Worm (Caenorhabditis elegans) whole organism, young adult: ENCODE results near the gene kbp-4.

Experiments
- B0019.2 ChIP-seq: fragments of 200-800 bp; sonication (Bioruptor generic); conservative IDR thresholded peaks from 2 replicates; pipeline ENCODE4 v1.3.6; 2022; ENCODE audit warnings: missing genetic modification reagents, missing genetic modification characterization, missing compliant biosample characterization
- D2030.7 ChIP-seq: fragments of 200-800 bp; sonication (Bioruptor generic); IDR thresholded peaks from 2 replicates; pipeline ENCODE4 v1.3.6; 2022; ENCODE audit warnings: missing genetic modification reagents, missing genetic modification characterization, missing compliant biosample characterization
- F22D6.2 ChIP-seq: sonication (generic microtip); optimal IDR thresholded peaks from 2 replicates; lab custom pipeline; 2016; ENCODE audit warnings: mild to moderate bottlenecking, missing genetic modification characterization, missing compliant biosample characterization
- F33H1.4 ChIP-seq: fragments of 200-800 bp; sonication (Bioruptor generic); IDR thresholded peaks from 2 replicates; pipeline ENCODE4 v1.3.6; 2022; ENCODE audit warnings: missing genetic modification reagents, missing genetic modification characterization, missing compliant biosample characterization
- F52B5.7 ChIP-seq: sonication (generic microtip); optimal IDR thresholded peaks from 2 replicates; lab custom pipeline; 2016; ENCODE audit warnings: mild to moderate bottlenecking, missing genetic modification characterization, missing compliant biosample characterization
- F57C9.4 ChIP-seq: sonication (generic microtip); optimal IDR thresholded peaks from 2 replicates; lab custom pipeline; 2017; ENCODE audit warnings: mild to moderate bottlenecking, missing genetic modification characterization, missing compliant biosample characterization
- K12H6.12 ChIP-seq: fragments of 200-800 bp; sonication (Bioruptor generic); optimal IDR thresholded peaks from 2 replicates; lab custom pipeline; 2018; ENCODE audit warnings: mild to moderate bottlenecking, missing genetic modification characterization, missing compliant biosample characterization
- T07F8.4 ChIP-seq: sonication (generic microtip); optimal IDR thresholded peaks from 2 replicates; lab custom pipeline; 2016; ENCODE audit warnings: mild to moderate bottlenecking, missing genetic modification characterization, moderate library complexity, missing compliant biosample characterization
- T26A5.8 ChIP-seq: sonication (generic microtip); optimal IDR thresholded peaks from 2 replicates; lab custom pipeline; 2016; ENCODE audit warnings: missing genetic modification characterization, missing compliant biosample characterization
- Y53F4B.3 ChIP-seq: fragments of 200-800 bp; sonication (Bioruptor generic); IDR thresholded peaks from 2 replicates; pipeline ENCODE4 v1.3.6; 2022; ENCODE audit warnings: missing genetic modification reagents, missing genetic modification characterization, missing compliant biosample characterization
- Y56A3A.18 ChIP-seq: fragments of 200-800 bp; sonication (Bioruptor generic); IDR thresholded peaks from 2 replicates; pipeline ENCODE4 v1.3.6; 2022; ENCODE audit warnings: missing genetic modification reagents, missing genetic modification characterization, missing compliant biosample characterization
- Y95B8A.8 ChIP-seq: fragments of 200-800 bp; sonication (Bioruptor generic); IDR thresholded peaks from 2 replicates; pipeline ENCODE4 v1.3.6; 2022; ENCODE audit warnings: missing genetic modification reagents, missing genetic modification characterization, missing compliant biosample characterization
- akir-1 ChIP-seq: fragments of 200-800 bp; sonication (Bioruptor generic); optimal IDR thresholded peaks from 2 replicates; lab custom pipeline; 2018; ENCODE audit warnings: mild to moderate bottlenecking, missing genetic modification characterization, moderate library complexity, missing compliant biosample characterization
- aptf-2 ChIP-seq: fragments of 200-800 bp; sonication (Bioruptor generic); conservative IDR thresholded peaks from 2 replicates; pipeline ENCODE4 v1.3.6; 2022; ENCODE audit warnings: missing genetic modification reagents, missing genetic modification characterization, missing compliant biosample characterization
- attf-6 ChIP-seq: fragments of 200-800 bp; sonication (Bioruptor generic); IDR thresholded peaks from 2 replicates; pipeline ENCODE4 v1.3.6; 2022; ENCODE audit warnings: missing genetic modification reagents, missing genetic modification characterization, missing compliant biosample characterization
- cebp-2 ChIP-seq: fragments of 200-800 bp; sonication (Bioruptor generic); IDR thresholded peaks from 2 replicates; pipeline ENCODE4 v1.3.6; 2022; ENCODE audit warnings: missing genetic modification characterization, missing compliant biosample characterization
- ceh-100 ChIP-seq: fragments of 200-800 bp; sonication (Bioruptor generic); IDR thresholded peaks from 2 replicates; pipeline ENCODE4 v1.3.6; 2022; ENCODE audit warnings: missing genetic modification reagents, missing genetic modification characterization, missing compliant biosample characterization
- ceh-58 ChIP-seq: fragments of 200-800 bp; sonication (Bioruptor generic); IDR thresholded peaks from 2 replicates; pipeline ENCODE4 v1.3.6; 2022; ENCODE audit warnings: missing genetic modification characterization, missing compliant biosample characterization
- ceh-79 ChIP-seq: sonication (generic microtip); optimal IDR thresholded peaks from 2 replicates; lab custom pipeline; 2017; ENCODE audit warnings: mild to moderate bottlenecking, missing genetic modification characterization, missing compliant biosample characterization
- dox-1 ChIP-seq: fragments of 200-800 bp; sonication (Bioruptor generic); IDR thresholded peaks from 2 replicates; pipeline ENCODE4 v1.3.6; 2022; ENCODE audit warnings: missing genetic modification reagents, missing genetic modification characterization, missing compliant biosample characterization
- dpl-1 ChIP-seq: fragments of 150-350 bp; optimal IDR thresholded peaks from 2 replicates; lab custom pipeline; 2014; ENCODE audit warnings: missing biosample characterization, missing genetic modification reagents, missing genetic modification characterization
- egrh-3 ChIP-seq: fragments of 200-800 bp; sonication (Bioruptor generic); IDR thresholded peaks from 2 replicates; pipeline ENCODE4 v1.3.6; 2022; ENCODE audit warnings: missing genetic modification reagents, missing genetic modification characterization, missing compliant biosample characterization
- ekl-4 ChIP-seq: fragments of 200-800 bp; sonication (Bioruptor generic); IDR thresholded peaks from 2 replicates; pipeline ENCODE4 v1.3.6; 2022; ENCODE audit warnings: missing genetic modification reagents, missing genetic modification characterization, missing compliant biosample characterization
- fkh-3 ChIP-seq: sonication (generic microtip); optimal IDR thresholded peaks from 2 replicates; lab custom pipeline; 2016; ENCODE audit warnings: mild to moderate bottlenecking, missing genetic modification characterization, missing compliant biosample characterization
- him-1 ChIP-seq: sonication (generic microtip); optimal IDR thresholded peaks from 2 replicates; lab custom pipeline; 2016; ENCODE audit warnings: missing genotype, missing genetic modification reagents, missing genetic modification characterization, missing compliant biosample characterization
- hlh-12 ChIP-seq: sonication (generic microtip); optimal IDR thresholded peaks from 2 replicates; lab custom pipeline; 2016; ENCODE audit warnings: missing genetic modification characterization, missing compliant biosample characterization
- hmg-1.2 ChIP-seq: fragments of 200-800 bp; sonication (Bioruptor generic); IDR thresholded peaks from 2 replicates; pipeline ENCODE4 v1.3.6; 2022; ENCODE audit warnings: missing genetic modification reagents, missing genetic modification characterization, missing compliant biosample characterization
- lag-1 ChIP-seq: fragments of 200-800 bp; sonication (Bioruptor generic); IDR thresholded peaks from 2 replicates; pipeline ENCODE4 v1.3.6; 2022; ENCODE audit warnings: missing genetic modification reagents, missing genetic modification characterization, missing compliant biosample characterization
- lin-26 ChIP-seq: fragments of 200-800 bp; sonication (Bioruptor generic); IDR thresholded peaks from 2 replicates; pipeline ENCODE4 v1.3.6; 2022; ENCODE audit warnings: missing genetic modification reagents, missing genetic modification characterization, missing compliant biosample characterization
- lin-35 ChIP-seq, 3 experiments: fragments of 150-350 bp in 2 of 3; sonication (generic microtip) in 1 of 3; optimal IDR thresholded peaks; 2 replicates each; lab custom pipeline; 2014 to 2018; ENCODE audit warnings: missing biosample characterization in 3 of 3, missing genetic modification characterization in 3 of 3, missing genetic modification reagents in 3 of 3
- lin-54 ChIP-seq: fragments of 200-800 bp; sonication (Bioruptor generic); optimal IDR thresholded peaks from 2 replicates; lab custom pipeline; 2018; ENCODE audit warnings: mild to moderate bottlenecking, missing genetic modification characterization, missing compliant biosample characterization
- madf-10 ChIP-seq: sonication (generic microtip); optimal IDR thresholded peaks from 2 replicates; lab custom pipeline; 2016; ENCODE audit warnings: mild to moderate bottlenecking, missing genetic modification characterization, missing compliant biosample characterization
- madf-8 ChIP-seq: fragments of 200-800 bp; sonication (Bioruptor generic); conservative IDR thresholded peaks from 2 replicates; pipeline ENCODE4 v1.3.6; 2022; ENCODE audit warnings: missing genetic modification reagents, missing genetic modification characterization, missing compliant biosample characterization
- mcd-1 ChIP-seq: fragments of 200-800 bp; sonication (Bioruptor generic); IDR thresholded peaks from 2 replicates; pipeline ENCODE4 v1.3.6; 2022; ENCODE audit warnings: missing genetic modification reagents, missing genetic modification characterization, missing compliant biosample characterization
- mes-4 ChIP-seq: sonication (generic microtip); optimal IDR thresholded peaks from 2 replicates; lab custom pipeline; 2016; ENCODE audit warnings: missing genotype, missing genetic modification characterization, missing compliant biosample characterization
- nhr-27 ChIP-seq: fragments of 200-800 bp; sonication (Bioruptor generic); optimal IDR thresholded peaks from 2 replicates; lab custom pipeline; 2018; ENCODE audit warnings: mild to moderate bottlenecking, missing genetic modification characterization, moderate library complexity, missing compliant biosample characterization
- nhr-80 ChIP-seq: sonication (generic microtip); optimal IDR thresholded peaks from 2 replicates; lab custom pipeline; 2016; ENCODE audit warnings: missing genetic modification characterization, missing compliant biosample characterization
- snpc-4 ChIP-seq, 5 experiments: fragments of 150-350 bp in 1 of 5; sonication (generic microtip) in 4 of 5; optimal IDR thresholded peaks; 2 replicates each; lab custom pipeline; 2014 to 2018; ENCODE audit warnings: missing genetic modification characterization in 5 of 5, missing biosample characterization in 3 of 5, antibody characterized with exemption in 2 of 5, mild to moderate bottlenecking in 2 of 5, missing compliant biosample characterization in 2 of 5, missing genotype in 2 of 5, moderate library complexity in 2 of 5, missing genetic modification reagents in 1 of 5
- sptf-2 ChIP-seq: fragments of 200-800 bp; sonication (Bioruptor generic); optimal IDR thresholded peaks from 2 replicates; lab custom pipeline; 2018; ENCODE audit warnings: mild to moderate bottlenecking, missing genetic modification characterization, missing compliant biosample characterization
- tlf-1 ChIP-seq: fragments of 200-800 bp; sonication (Bioruptor generic); optimal IDR thresholded peaks from 2 replicates; lab custom pipeline; 2018; ENCODE audit warnings: mild to moderate bottlenecking, missing genetic modification characterization, missing compliant biosample characterization
- ztf-18 ChIP-seq: sonication (generic microtip); optimal IDR thresholded peaks from 2 replicates; lab custom pipeline; 2016; ENCODE audit warnings: missing genotype, mild to moderate bottlenecking, missing genetic modification characterization, missing compliant biosample characterization
- ztf-3 ChIP-seq: fragments of 200-800 bp; sonication (Bioruptor generic); optimal IDR thresholded peaks from 2 replicates; lab custom pipeline; 2018; ENCODE audit warnings: mild to moderate bottlenecking, missing genetic modification characterization, missing compliant biosample characterization

The kbp-4 gene

DNA sequence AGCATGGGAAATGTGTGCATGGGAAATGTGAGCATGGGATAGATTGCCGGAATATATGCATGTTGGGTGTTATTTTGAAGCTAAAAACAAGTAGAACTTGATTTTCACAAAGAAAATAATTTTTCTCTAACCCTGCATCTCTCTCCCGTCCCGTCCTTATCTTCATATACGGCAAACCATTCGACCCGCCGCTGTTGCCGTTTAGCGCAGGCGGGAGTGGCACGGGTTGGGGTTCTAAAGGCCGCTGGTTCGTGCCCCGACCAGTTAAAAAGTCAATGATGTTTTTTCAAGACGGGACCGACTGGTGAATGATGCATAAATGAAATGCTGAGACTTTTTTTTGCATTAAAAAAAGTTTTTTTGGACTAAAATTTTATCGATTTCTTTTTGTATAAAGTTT is 41.5 kb downstream of the kbp-4 start (continued):
- TF ChIP-seq ceh-58 (GFP tag; lab: Robert Waterston, UW) (no peak), K12H6.12 (tag; lab: Kevin White, UChicago) (no peak), T26A5.8 (no peak), nhr-80 (tag; lab: Kevin White, UChicago) (peak; percentile 13), F22D6.2 (tag; lab: Kevin White, UChicago) (no peak), B0019.2 (no peak), hlh-12 (tag; lab: Kevin White, UChicago) (no peak), cebp-2 (GFP tag; lab: Robert Waterston, UW) (no peak), lin-26 (GFP tag; lab: Robert Waterston, UW) (peak; percentile 47; the same call in 1 of the 2 replicates), snpc-4 (GFP tag; optimal IDR thresholded peaks at IDR 0.05; lab: Kevin White, UChicago) (peak; percentile 50), snpc-4 (tag; optimal IDR thresholded peaks at IDR 0.05; lab: Kevin White, UChicago) (peak in 1 of 4 experiments; percentile 15), egrh-3 (GFP tag; lab: Robert Waterston, UW) (0 out of 2 replicates have a peak, but pooled peaks have one; percentile 25), ceh-79 (no peak), him-1 (tag; lab: Kevin White, UChicago) (peak; percentile 78), tlf-1 (GFP tag; lab: Kevin White, UChicago) (no peak), Y53F4B.3 (GFP tag; lab: Robert Waterston, UW) (no peak), lag-1 (no peak), Y56A3A.18 (peak; percentile 73; the same call in 1 of the 2 replicates), akir-1 (GFP tag; lab: Kevin White, UChicago) (no peak), lin-35 (GFP tag; optimal IDR thresholded peaks at IDR 0.05; lab: Kevin White, UChicago) (no peak), ceh-100 (GFP tag; lab: Robert Waterston, UW) (no peak), dox-1 (GFP tag; lab: Robert Waterston, UW) (peak; percentile 54; the same call in 1 of the 2 replicates), F52B5.7 (no peak), D2030.7 (GFP tag; lab: Robert Waterston, UW) (peak; percentile 57; the same call in 1 of the 2 replicates), T07F8.4 (tag; lab: Kevin White, UChicago) (peak; percentile 13), aptf-2 (0 out of 2 replicates have a peak, but pooled peaks have one; percentile 37), attf-6 (GFP tag; lab: Robert Waterston, UW) (no peak), ztf-3 (GFP tag; lab: Kevin White, UChicago) (no peak), mcd-1 (GFP tag; lab: Robert Waterston, UW) (peak; percentile 48; the same call in 1 of the 2 replicates), ztf-18 (tag; lab: Kevin White, UChicago) (peak; percentile 73), madf-8 (GFP tag; lab: Robert Waterston, UW) (no peak), Y95B8A.8 (GFP tag; lab: Robert Waterston, UW) (no peak), fkh-3 (peak; percentile 21), F33H1.4 (peak; percentile 33; the same call in 1 of the 2 replicates), ekl-4 (GFP tag; lab: Robert Waterston, UW) (no peak), madf-10 (peak; percentile 35), dpl-1 (GFP tag; lab: Kevin White, UChicago) (no peak), lin-54 (GFP tag; lab: Kevin White, UChicago) (peak; percentile 48), nhr-27 (tag; lab: Kevin White, UChicago) (no peak), sptf-2 (GFP tag; lab: Kevin White, UChicago) (no peak), mes-4 (tag; lab: Kevin White, UChicago) (no peak), hmg-1.2 (GFP tag; lab: Robert Waterston, UW) (peak; percentile 61), F57C9.4 (no peak)
